ENCODE assay signal across 2 fruit fly cellular contexts in genomic region chr3L:3875004-3875403, dm6.
TF ChIP-seq lines count a peak whose summit lies in the region.

No protein-coding gene starts in this region.

- TF ChIP-seq CTCF in whole organism, embryonic (GFP tag; optimal IDR thresholded peaks at IDR 0.05; lab: Kevin White, UChicago), result no peak

TF ChIP-seq in whole organism, embryonic, 481 proteins besides CTCF, POLR2A, EP300 and RAD21 (continues in another document):
- TF ChIP-seq CG10654 (GFP tag; optimal IDR thresholded peaks at IDR 0.05; lab: Kevin White, UChicago) (no peak), luna (GFP tag; optimal IDR thresholded peaks at IDR 0.05; lab: Kevin White, UChicago) (no peak), oc (tag; optimal IDR thresholded peaks at IDR 0.05; lab: Kevin White, UChicago) (no peak), ems (GFP tag; optimal IDR thresholded peaks at IDR 0.05; lab: Kevin White, UChicago) (peak; percentile 7), CG2116 (GFP tag; optimal IDR thresholded peaks at IDR 0.05; lab: Kevin White, UChicago) (peak; percentile 5), CG13287 (GFP tag; IDR thresholded peaks at IDR 0.05; lab: Robert Waterston, UW; ENCODE audit: partially characterized antibody) (no peak), Pdp1 (GFP tag; optimal IDR thresholded peaks at IDR 0.05; lab: Kevin White, UChicago) (peak; percentile 15 to 40), CG1024 (GFP tag; IDR thresholded peaks at IDR 0.05; lab: Robert Waterston, UW) (0 out of 2 replicates have a peak, but pooled peaks have one; percentile 28), CG10959 (GFP tag; IDR thresholded peaks at IDR 0.05; lab: Robert Waterston, UW) (peak; percentile 35), CG15601 (tag; optimal IDR thresholded peaks at IDR 0.05; lab: Kevin White, UChicago) (peak; percentile 9), zen (tag; optimal IDR thresholded peaks at IDR 0.05; lab: Kevin White, UChicago) (peak; percentile 41), pfk (GFP tag; optimal IDR thresholded peaks at IDR 0.05; lab: Kevin White, UChicago) (no peak), Fer1 (GFP tag; optimal IDR thresholded peaks at IDR 0.05; lab: Kevin White, UChicago) (no peak), CG12236 (GFP tag; optimal IDR thresholded peaks at IDR 0.05; lab: Kevin White, UChicago) (peak; percentile 16), CG9609 (GFP tag; optimal IDR thresholded peaks at IDR 0.05; lab: Kevin White, UChicago) (peak; percentile 14), CG3407 (GFP tag; optimal IDR thresholded peaks at IDR 0.05; lab: Kevin White, UChicago) (peak; percentile 44), so (GFP tag; IDR thresholded peaks at IDR 0.05; lab: Robert Waterston, UW) (0 out of 3 replicates have a peak, but pooled peaks have one; percentile 25), fd102C (GFP tag; optimal IDR thresholded peaks at IDR 0.05; lab: Kevin White, UChicago) (peak; percentile 36), CG31388 (GFP tag; optimal IDR thresholded peaks at IDR 0.05; lab: Kevin White, UChicago) (no peak), CG1603 (tag; optimal IDR thresholded peaks at IDR 0.05; lab: Kevin White, UChicago) (peak; percentile 47), CG16815 (GFP tag; optimal IDR thresholded peaks at IDR 0.05; lab: Kevin White, UChicago) (peak; percentile 33), esg (GFP tag; conservative IDR thresholded peaks at IDR 0.05; lab: Robert Waterston, UW) (0 out of 2 replicates have a peak, but pooled peaks have one; percentile 18), en (GFP tag; optimal IDR thresholded peaks at IDR 0.05; lab: Kevin White, UChicago) (peak; percentile 21), Antp (GFP tag; optimal IDR thresholded peaks at IDR 0.05; lab: Kevin White, UChicago) (peak; percentile 38), schlank (tag; optimal IDR thresholded peaks at IDR 0.05; lab: Kevin White, UChicago) (no peak), CG30403 (GFP tag; optimal IDR thresholded peaks at IDR 0.05; lab: Kevin White, UChicago) (peak; percentile 19), Hsf (GFP tag; optimal IDR thresholded peaks at IDR 0.05; lab: Kevin White, UChicago) (peak; percentile 25), Aef1 (GFP tag; IDR thresholded peaks at IDR 0.05; lab: Robert Waterston, UW) (no peak), dmrt11E (tag; optimal IDR thresholded peaks at IDR 0.05; lab: Kevin White, UChicago) (peak; percentile 84), grau (tag; optimal IDR thresholded peaks at IDR 0.05; lab: Kevin White, UChicago) (peak; percentile 53), CG17829 (tag; optimal IDR thresholded peaks at IDR 0.05; lab: Kevin White, UChicago) (peak; percentile 69), tin (GFP tag; optimal IDR thresholded peaks at IDR 0.05; lab: Kevin White, UChicago) (peak; percentile 27), Mes4 (GFP tag; optimal IDR thresholded peaks at IDR 0.05; lab: Kevin White, UChicago) (peak; percentile 53), fd96Cb (tag; optimal IDR thresholded peaks at IDR 0.05; lab: Kevin White, UChicago) (peak; percentile 32), Med (GFP tag; lab: Kevin White, UChicago) (peak; percentile 64), CG14710 (tag; optimal IDR thresholded peaks at IDR 0.05; lab: Kevin White, UChicago) (peak; percentile 47), CG14965 (GFP tag; optimal IDR thresholded peaks at IDR 0.05; lab: Kevin White, UChicago; ENCODE audit: borderline replicate concordance) (peak; percentile 7), Lhr (GFP tag; optimal IDR thresholded peaks at IDR 0.05; lab: Kevin White, UChicago) (peak; percentile 3), slou (GFP tag; optimal IDR thresholded peaks at IDR 0.05; lab: Kevin White, UChicago) (no peak), CG7357 (GFP tag; IDR thresholded peaks at IDR 0.05; lab: Robert Waterston, UW) (0 out of 3 replicates have a peak, but pooled peaks have one; percentile 38), ttk (GFP tag; IDR thresholded peaks at IDR 0.05; lab: Robert Waterston, UW) (no peak), gsb-n (tag; optimal IDR thresholded peaks at IDR 0.05; lab: Kevin White, UChicago) (peak; percentile 61), chif (GFP tag; optimal IDR thresholded peaks at IDR 0.05; lab: Kevin White, UChicago) (peak; percentile 15 to 76), pb (GFP tag; optimal IDR thresholded peaks at IDR 0.05; lab: Kevin White, UChicago) (no peak), CG1529 (GFP tag; optimal IDR thresholded peaks at IDR 0.05; lab: Kevin White, UChicago) (peak; percentile 19)

TF ChIP-seq in whole organism, wandering third instar larva, 38 proteins besides CTCF, POLR2A, EP300 and RAD21:
- peak; percentile 13 for TF ChIP-seq sv (GFP tag; optimal IDR thresholded peaks at IDR 0.05; lab: Kevin White, UChicago)
- no peak for TF ChIP-seq usp (GFP tag; optimal IDR thresholded peaks at IDR 0.05; lab: Kevin White, UChicago)
TF ChIP-seq in whole organism, wandering third instar larva: peak in this region for 1.

Comparison
In these comparisons a context has a peak if more than half of its experiments do, and no peak if none do; other contexts are left out.
1. Of the 10 proteins assayed by ChIP-seq in both whole organism, embryonic and whole organism, wandering third instar larva: peak only in whole organism, embryonic: Abd-B; only in whole organism, wandering third instar larva: none; in both: none; in neither: 8; mixed calls (peak in some experiments, not most) for 1.